Fruit fly (Drosophila melanogaster) whole organism, embryonic: ENCODE results near the gene Mct1.

Experiments used
- Antp ChIP-seq: fragments of 200-800 bp; sonication (Bioruptor generic); optimal IDR thresholded peaks from 3 replicates; lab custom pipeline; 2016; ENCODE audit warnings: missing biosample characterization, missing genetic modification characterization
- B-H2 ChIP-seq: fragments of 200-800 bp; sonication (Bioruptor generic); optimal IDR thresholded peaks from 2 replicates; lab custom pipeline; 2018; ENCODE audit warnings: missing biosample characterization, mild to moderate bottlenecking, missing genetic modification characterization
- CG10366 ChIP-seq: fragments of 200-800 bp; sonication (Bioruptor generic); IDR thresholded peaks from 2 replicates; pipeline ENCODE4 v1.3.6; 2022; ENCODE audit warnings: missing biosample characterization, missing genetic modification characterization
- CG10654 ChIP-seq: fragments of 200-800 bp; sonication (Bioruptor generic); optimal IDR thresholded peaks from 2 replicates; lab custom pipeline; 2016; ENCODE audit warnings: missing biosample characterization, missing genetic modification characterization
- CG11085 ChIP-seq: fragments of 200-800 bp; sonication (Bioruptor generic); IDR thresholded peaks from 2 replicates; pipeline ENCODE4 v1.3.6; 2022; ENCODE audit warnings: missing biosample characterization, missing genetic modification characterization
- CG12299 ChIP-seq: fragments of 200-800 bp; sonication (Bioruptor generic); optimal IDR thresholded peaks from 2 replicates; lab custom pipeline; 2018; ENCODE audit warnings: missing biosample characterization, mild to moderate bottlenecking, missing genetic modification characterization
- CG16779 ChIP-seq: fragments of 200-800 bp; sonication (Bioruptor generic); IDR thresholded peaks from 2 replicates; pipeline ENCODE4 v1.3.6; 2022; ENCODE audit warnings: missing biosample characterization, missing genetic modification characterization
- CG30020 ChIP-seq: fragments of 200-800 bp; optimal IDR thresholded peaks from 2 replicates; lab custom pipeline; 2019; ENCODE audit warnings: missing biosample characterization, mild to moderate bottlenecking, missing genetic modification characterization, moderate library complexity
- CG32532 ChIP-seq: fragments of 200-800 bp; sonication (Bioruptor generic); IDR thresholded peaks from 2 replicates; pipeline ENCODE4 v1.3.6; 2022; ENCODE audit warnings: missing biosample characterization, missing genetic modification characterization
- CG33557 ChIP-seq: fragments of 200-800 bp; sonication (Bioruptor generic); optimal IDR thresholded peaks from 2 replicates; lab custom pipeline; 2019; ENCODE audit warnings: missing biosample characterization, mild to moderate bottlenecking, missing genetic modification characterization, moderate library complexity
- CG3995 ChIP-seq: fragments of 200-800 bp; sonication (Bioruptor generic); optimal IDR thresholded peaks from 3 replicates; lab custom pipeline; 2016; ENCODE audit warnings: missing biosample characterization, missing genetic modification characterization
- CG5953 ChIP-seq: fragments of 200-800 bp; sonication (Bioruptor generic); IDR thresholded peaks from 2 replicates; pipeline ENCODE4 v1.3.6; 2022; ENCODE audit warnings: missing biosample characterization, missing genetic modification characterization
- CG6791 ChIP-seq: fragments of 200-800 bp; sonication (Bioruptor generic); IDR thresholded peaks from 3 replicates; pipeline ENCODE4 v1.3.6; 2022; ENCODE audit warnings: missing biosample characterization, missing genetic modification characterization; ENCODE audit not compliant: partially characterized antibody
- CG7963 ChIP-seq: fragments of 200-800 bp; sonication (Bioruptor generic); IDR thresholded peaks from 3 replicates; pipeline ENCODE4 v1.3.6; 2022; ENCODE audit warnings: missing biosample characterization, missing genetic modification characterization; ENCODE audit not compliant: partially characterized antibody
- CG8089 ChIP-seq: fragments of 200-800 bp; sonication (Bioruptor generic); optimal IDR thresholded peaks from 3 replicates; lab custom pipeline; 2016; ENCODE audit warnings: missing biosample characterization, missing genetic modification characterization
- CG8924 ChIP-seq: fragments of 200-800 bp; optimal IDR thresholded peaks from 3 replicates; lab custom pipeline; 2019; ENCODE audit warnings: missing biosample characterization, mild to moderate bottlenecking, missing genetic modification characterization, moderate library complexity
- CoRest ChIP-seq: fragments of 200-800 bp; sonication (Bioruptor generic); optimal IDR thresholded peaks from 3 replicates; lab custom pipeline; 2018; ENCODE audit warnings: missing biosample characterization, mild to moderate bottlenecking, missing genetic modification characterization, moderate library complexity
- Doc2 ChIP-seq: fragments of 200-800 bp; sonication (Bioruptor generic); IDR thresholded peaks from 2 replicates; pipeline ENCODE4 v1.3.6; 2022; ENCODE audit warnings: missing biosample characterization, missing genetic modification characterization
- E2f1 ChIP-seq: fragments of 200-800 bp; sonication (Bioruptor generic); IDR thresholded peaks from 2 replicates; pipeline ENCODE4 v1.3.6; 2022; ENCODE audit warnings: missing biosample characterization, missing genetic modification characterization
- H2.0 ChIP-seq: fragments of 200-800 bp; sonication (Bioruptor generic); IDR thresholded peaks from 2 replicates; pipeline ENCODE4 v1.3.6; 2022; ENCODE audit warnings: missing biosample characterization, missing genetic modification characterization
- HLH4C ChIP-seq: fragments of 200-800 bp; sonication (Bioruptor generic); IDR thresholded peaks from 3 replicates; pipeline ENCODE4 v1.3.6; 2022; ENCODE audit warnings: missing biosample characterization, missing genetic modification characterization; ENCODE audit not compliant: partially characterized antibody
- HLHmδ ChIP-seq: fragments of 200-800 bp; sonication (Bioruptor generic); optimal IDR thresholded peaks from 2 replicates; lab custom pipeline; 2018; ENCODE audit warnings: missing biosample characterization, mild to moderate bottlenecking, missing genetic modification characterization, moderate library complexity
- Hr3 ChIP-seq: fragments of 200-800 bp; sonication (Bioruptor generic); optimal IDR thresholded peaks from 3 replicates; lab custom pipeline; 2016; ENCODE audit warnings: missing biosample characterization, missing genetic modification characterization
- MTF-1 ChIP-seq: fragments of 200-800 bp; sonication (Bioruptor generic); optimal IDR thresholded peaks from 2 replicates; lab custom pipeline; 2018; ENCODE audit warnings: missing biosample characterization, mild to moderate bottlenecking, missing genetic modification characterization, borderline replicate concordance
- Meics ChIP-seq: fragments of 200-800 bp; sonication (Bioruptor generic); optimal IDR thresholded peaks from 2 replicates; lab custom pipeline; 2017; ENCODE audit warnings: missing biosample characterization, mild to moderate bottlenecking, missing genetic modification characterization
- Mes4 ChIP-seq: fragments of 200-800 bp; sonication (Bioruptor generic); optimal IDR thresholded peaks from 2 replicates; lab custom pipeline; 2016; ENCODE audit warnings: missing biosample characterization, missing genetic modification characterization
- Oaz ChIP-seq: fragments of 200-800 bp; sonication (Bioruptor generic); IDR thresholded peaks from 2 replicates; pipeline ENCODE4 v1.3.6; 2022; ENCODE audit warnings: missing biosample characterization, missing genetic modification characterization
- Opbp ChIP-seq: fragments of 200-800 bp; sonication (Bioruptor generic); IDR thresholded peaks from 3 replicates; pipeline ENCODE4 v1.3.6; 2022; ENCODE audit warnings: missing biosample characterization, missing genetic modification characterization; ENCODE audit not compliant: partially characterized antibody
- Ssrp ChIP-seq: fragments of 200-800 bp; sonication (Bioruptor generic); optimal IDR thresholded peaks from 2 replicates; lab custom pipeline; 2018; ENCODE audit warnings: missing biosample characterization, mild to moderate bottlenecking, missing genetic modification characterization, moderate library complexity
- Trl ChIP-seq, 3 experiments: fragments of >200 bp in 2 of 3; fragments of 200-800 bp in 1 of 3; sonication (Bioruptor generic) in 1 of 3; optimal IDR thresholded peaks; 2 replicates in 1 of 3; 3 replicates in 2 of 3; lab custom pipeline; 2016 to 2017; ENCODE audit warnings: missing biosample characterization in 1 of 3, missing genetic modification characterization in 1 of 3
- ara ChIP-seq: fragments of 200-800 bp; sonication (Bioruptor generic); IDR thresholded peaks from 2 replicates; pipeline ENCODE4 v1.3.6; 2022; ENCODE audit warnings: missing biosample characterization, missing genetic modification characterization
- ash1 ChIP-seq: fragments of 200-800 bp; sonication (Bioruptor generic); optimal IDR thresholded peaks from 2 replicates; lab custom pipeline; 2018; ENCODE audit warnings: missing biosample characterization, mild to moderate bottlenecking, missing genetic modification characterization
- br ChIP-seq: fragments of >200 bp; optimal IDR thresholded peaks from 2 replicates; lab custom pipeline; 2017
- gce ChIP-seq: fragments of 200-800 bp; sonication (Bioruptor generic); IDR thresholded peaks from 3 replicates; pipeline ENCODE4 v1.3.6; 2022; ENCODE audit warnings: missing biosample characterization, missing genetic modification characterization
- gsb ChIP-seq: fragments of 200-800 bp; sonication (Bioruptor generic); IDR thresholded peaks from 2 replicates; pipeline ENCODE4 v1.3.6; 2022; ENCODE audit warnings: missing biosample characterization, missing genetic modification characterization
- kah ChIP-seq: fragments of 200-800 bp; sonication (Bioruptor generic); optimal IDR thresholded peaks from 2 replicates; lab custom pipeline; 2018; ENCODE audit warnings: missing biosample characterization, mild to moderate bottlenecking, missing genetic modification characterization
- lilli ChIP-seq: fragments of 200-800 bp; sonication (Bioruptor generic); optimal IDR thresholded peaks from 3 replicates; lab custom pipeline; 2016; ENCODE audit warnings: missing biosample characterization, missing genetic modification characterization
- mld ChIP-seq: fragments of 200-800 bp; sonication (Bioruptor generic); IDR thresholded peaks from 3 replicates; pipeline ENCODE4 v1.3.6; 2022; ENCODE audit warnings: missing biosample characterization, missing genetic modification characterization; ENCODE audit not compliant: partially characterized antibody
- oc ChIP-seq: fragments of 200-800 bp; sonication (Bioruptor generic); optimal IDR thresholded peaks from 2 replicates; lab custom pipeline; 2018; ENCODE audit warnings: missing biosample characterization, mild to moderate bottlenecking, missing genetic modification characterization, moderate library complexity
- onecut ChIP-seq: fragments of 200-800 bp; sonication (Bioruptor generic); IDR thresholded peaks from 2 replicates; pipeline ENCODE4 v1.3.6; 2022; ENCODE audit warnings: missing biosample characterization, missing genetic modification characterization
- p53 ChIP-seq: fragments of 200-800 bp; sonication (Bioruptor generic); optimal IDR thresholded peaks from 2 replicates; lab custom pipeline; 2016; ENCODE audit warnings: missing biosample characterization, missing genetic modification characterization
- phol ChIP-seq: fragments of 200-800 bp; sonication (Bioruptor generic); optimal IDR thresholded peaks from 3 replicates; lab custom pipeline; 2018; ENCODE audit warnings: missing biosample characterization, mild to moderate bottlenecking, missing genetic modification characterization, moderate library complexity
- pita ChIP-seq: fragments of 200-800 bp; sonication (Bioruptor generic); optimal IDR thresholded peaks from 2 replicates; lab custom pipeline; 2017; ENCODE audit warnings: missing biosample characterization, mild to moderate bottlenecking, missing genetic modification characterization
- seq ChIP-seq: fragments of 200-800 bp; sonication (Bioruptor generic); IDR thresholded peaks from 2 replicates; pipeline ENCODE4 v1.3.6; 2022; ENCODE audit warnings: missing biosample characterization, missing genetic modification characterization
- slbo ChIP-seq: fragments of 200-800 bp; sonication (Bioruptor generic); IDR thresholded peaks from 2 replicates; pipeline ENCODE4 v1.3.6; 2022; ENCODE audit warnings: missing biosample characterization, missing genetic modification characterization
- sna ChIP-seq: fragments of 200-800 bp; sonication (Bioruptor generic); IDR thresholded peaks from 2 replicates; pipeline ENCODE4 v1.3.6; 2022; ENCODE audit warnings: missing biosample characterization, missing genetic modification characterization; ENCODE audit not compliant: partially characterized antibody
- so ChIP-seq: fragments of 200-800 bp; sonication (Bioruptor generic); IDR thresholded peaks from 3 replicates; pipeline ENCODE4 v1.3.6; 2022; ENCODE audit warnings: missing biosample characterization, missing genetic modification characterization
- sqz ChIP-seq: fragments of 200-800 bp; sonication (Bioruptor generic); optimal IDR thresholded peaks from 3 replicates; lab custom pipeline; 2018; ENCODE audit warnings: missing biosample characterization, mild to moderate bottlenecking, missing genetic modification characterization
- zf30C ChIP-seq: fragments of 200-800 bp; sonication (Bioruptor generic); optimal IDR thresholded peaks from 3 replicates; lab custom pipeline; 2018; ENCODE audit warnings: missing biosample characterization, mild to moderate bottlenecking, missing genetic modification characterization

Gene Mct1

dm6 chrX:2222181-2222790 lies 33.3 kb downstream of the Mct1 start, which contains the start of gene Vinc (continued):
- peak; percentile 54 for TF ChIP-seq CG10366 (GFP tag; lab: Robert Waterston, UW)
- TF ChIP-seq Mes4 (GFP tag; lab: Kevin White, UChicago): peak; percentile 41
- peak; percentile 47 for TF ChIP-seq CG8089
- peak; percentile 95 for TF ChIP-seq Meics (GFP tag; lab: Kevin White, UChicago)
- peak; percentile 54 for TF ChIP-seq Ssrp
- TF ChIP-seq E2f1: peak; percentile 83
- TF ChIP-seq mld (GFP tag; lab: Robert Waterston, UW): no peak
- no peak for TF ChIP-seq zf30C (GFP tag; lab: Kevin White, UChicago)
- TF ChIP-seq phol (tag; lab: Kevin White, UChicago): peak; percentile 87
- TF ChIP-seq Opbp (GFP tag; lab: Robert Waterston, UW): peak; percentile 40; the same call in 2 of the 3 replicates
- no peak for TF ChIP-seq ara (GFP tag; lab: Robert Waterston, UW)
- TF ChIP-seq HLHmδ (GFP tag; lab: Kevin White, UChicago): no peak
- TF ChIP-seq sqz (GFP tag; lab: Kevin White, UChicago): peak; percentile 82
- peak; percentile 78 for TF ChIP-seq gsb (GFP tag; lab: Robert Waterston, UW)
- TF ChIP-seq CG10654 (GFP tag; lab: Kevin White, UChicago): peak; percentile 85
- TF ChIP-seq ash1: peak; percentile 35
- TF ChIP-seq Doc2 (GFP tag; lab: Robert Waterston, UW): no peak
- TF ChIP-seq CG16779: no peak
- peak; percentile 41 for TF ChIP-seq CG3995 (GFP tag; lab: Kevin White, UChicago)
- TF ChIP-seq lilli (GFP tag; lab: Kevin White, UChicago): peak; percentile 81
- TF ChIP-seq so: peak; percentile 88
- peak; percentile 76 for TF ChIP-seq CG8924
- TF ChIP-seq CG33557 (GFP tag; lab: Kevin White, UChicago): peak; percentile 39
- TF ChIP-seq Trl (optimal IDR thresholded peaks at IDR 0.05; lab: Kevin White, UChicago): peak in 1 of 2 experiments; percentile 49
- TF ChIP-seq Trl (GFP tag; optimal IDR thresholded peaks at IDR 0.05; lab: Kevin White, UChicago): peak; percentile 93
- TF ChIP-seq CG30020 (tag; lab: Kevin White, UChicago): peak; percentile 68
- TF ChIP-seq gce: peak; percentile 57; the same call in 1 of the 3 replicates
- TF ChIP-seq onecut (GFP tag; lab: Robert Waterston, UW): peak; percentile 82
- TF ChIP-seq CG11085: peak; percentile 60; the same call in 1 of the 2 replicates
- TF ChIP-seq HLH4C: peak; percentile 60
- no peak for TF ChIP-seq pita
- TF ChIP-seq CoRest (tag; lab: Kevin White, UChicago): peak; percentile 84
- peak; percentile 16 for TF ChIP-seq oc (tag; lab: Kevin White, UChicago)
- TF ChIP-seq sna (GFP tag; lab: Robert Waterston, UW): no peak
- TF ChIP-seq CG7963 (GFP tag; lab: Robert Waterston, UW): 0 out of 3 replicates have a peak, but pooled peaks have one; percentile 7
- TF ChIP-seq CG5953 (GFP tag; lab: Robert Waterston, UW): peak; percentile 61
- TF ChIP-seq slbo (GFP tag; lab: Robert Waterston, UW): peak; percentile 78
- peak; percentile 53; the same call in 1 of the 3 replicates for TF ChIP-seq CG6791
- TF ChIP-seq Oaz (GFP tag; lab: Robert Waterston, UW): peak; percentile 51; the same call in 1 of the 2 replicates
- peak; percentile 72 for TF ChIP-seq p53
- no peak for TF ChIP-seq br (lab: Kevin White, UChicago)
- TF ChIP-seq Antp (GFP tag; lab: Kevin White, UChicago): peak; percentile 91
- peak; percentile 91 for TF ChIP-seq CG32532 (GFP tag; lab: Robert Waterston, UW)
- peak; percentile 76 for TF ChIP-seq B-H2 (GFP tag; lab: Kevin White, UChicago)
- peak; percentile 48 for TF ChIP-seq MTF-1 (GFP tag; lab: Kevin White, UChicago)
- peak; percentile 62 for TF ChIP-seq H2.0 (GFP tag; lab: Robert Waterston, UW)
- peak; percentile 79 for TF ChIP-seq kah
- peak; percentile 66; the same call in 1 of the 2 replicates for TF ChIP-seq seq (GFP tag; lab: Robert Waterston, UW)
- TF ChIP-seq Hr3 (GFP tag; lab: Kevin White, UChicago): peak; percentile 62
- TF ChIP-seq CG12299 (tag; lab: Kevin White, UChicago): peak; percentile 77
